Fruit fly (Drosophila melanogaster): ENCODE data around the gene CG34404.

Gene CG34404

dm6 chr3R:15347822-15348221 is 19.6 kb downstream of the CG34404 start, which contains the start of the genes CG42726 and CG42727 (continued):
- TF ChIP-seq MBD-R2 (GFP tag; IDR thresholded peaks at IDR 0.05): peak; percentile 94
- TF ChIP-seq CG9215 (GFP tag; IDR thresholded peaks at IDR 0.05): no peak
- TF ChIP-seq sc (optimal IDR thresholded peaks at IDR 0.05): no peak
- TF ChIP-seq sc (GFP tag; optimal IDR thresholded peaks at IDR 0.05): no peak
- peak; percentile 52 for TF ChIP-seq ems (GFP tag; optimal IDR thresholded peaks at IDR 0.05)
- peak; percentile 16; the same call in 1 of the 2 replicates for TF ChIP-seq CG32532 (GFP tag; IDR thresholded peaks at IDR 0.05)
- no peak for TF ChIP-seq wek (GFP tag; optimal IDR thresholded peaks at IDR 0.05)
- TF ChIP-seq sob (GFP tag; IDR thresholded peaks at IDR 0.05): 0 out of 2 replicates have a peak, but pooled peaks have one; percentile 42
- TF ChIP-seq CG9727 (GFP tag; optimal IDR thresholded peaks at IDR 0.05): peak; percentile 8
- no peak; the same call in 1 of the 2 replicates for TF ChIP-seq CG13287 (GFP tag; IDR thresholded peaks at IDR 0.05; ENCODE audit: partially characterized antibody)
- peak; percentile 25 for TF ChIP-seq Chrac-16 (GFP tag; optimal IDR thresholded peaks at IDR 0.05)
- no peak for TF ChIP-seq NC2β (GFP tag; optimal IDR thresholded peaks at IDR 0.05)
- peak; percentile 23 for TF ChIP-seq HmgZ (tag; optimal IDR thresholded peaks at IDR 0.05)
- TF ChIP-seq nom (GFP tag; optimal IDR thresholded peaks at IDR 0.05): no peak
- peak; percentile 40; the same call in 1 of the 2 replicates for TF ChIP-seq CG10366 (GFP tag; IDR thresholded peaks at IDR 0.05)
- TF ChIP-seq gro (GFP tag; optimal IDR thresholded peaks at IDR 0.05): peak; percentile 1
- peak in 1 of 2 experiments; percentile 46 for TF ChIP-seq dpn (GFP tag; optimal IDR thresholded peaks at IDR 0.05)
- peak; percentile 36 for TF ChIP-seq kni (GFP tag; optimal IDR thresholded peaks at IDR 0.05)
- no peak for TF ChIP-seq ap (GFP tag; IDR thresholded peaks at IDR 0.05)
- TF ChIP-seq gem (tag; optimal IDR thresholded peaks at IDR 0.05): peak; percentile 54
- TF ChIP-seq Bdp1 (GFP tag; optimal IDR thresholded peaks at IDR 0.05): peak; percentile 15
- peak; percentile 41; the same call in 1 of the 2 replicates for TF ChIP-seq CG11696 (GFP tag; IDR thresholded peaks at IDR 0.05)
- TF ChIP-seq CG32772 (GFP tag; IDR thresholded peaks at IDR 0.05): no peak
- TF ChIP-seq al (GFP tag; IDR thresholded peaks at IDR 0.05): no peak
- no peak for TF ChIP-seq Deaf1 (tag; optimal IDR thresholded peaks at IDR 0.05)
- TF ChIP-seq vvl (GFP tag; IDR thresholded peaks at IDR 0.05): 0 out of 2 replicates have a peak, but pooled peaks have one; percentile 34
- TF ChIP-seq MESR4 (GFP tag; optimal IDR thresholded peaks at IDR 0.05): peak; percentile 75
- TF ChIP-seq nmo (GFP tag; optimal IDR thresholded peaks at IDR 0.05): peak; percentile 36
- TF ChIP-seq cato (GFP tag; optimal IDR thresholded peaks at IDR 0.05; ENCODE audit: borderline replicate concordance): peak; percentile 0
- no peak for TF ChIP-seq kah (GFP tag; optimal IDR thresholded peaks at IDR 0.05)
- no peak for TF ChIP-seq dati (GFP tag; IDR thresholded peaks at IDR 0.05)
- peak; percentile 17 for TF ChIP-seq Hmr (GFP tag; optimal IDR thresholded peaks at IDR 0.05)
- no peak for TF ChIP-seq CG2199 (GFP tag; IDR thresholded peaks at IDR 0.05)
- TF ChIP-seq sd (tag; optimal IDR thresholded peaks at IDR 0.05): peak; percentile 42
- TF ChIP-seq CG12659 (GFP tag; optimal IDR thresholded peaks at IDR 0.05): peak; percentile 30
- peak; percentile 17 for TF ChIP-seq CG18619 (GFP tag; optimal IDR thresholded peaks at IDR 0.05)
- TF ChIP-seq Bteb2 (GFP tag; optimal IDR thresholded peaks at IDR 0.05): peak; percentile 27
- peak; percentile 26 for TF ChIP-seq CG14710 (tag; optimal IDR thresholded peaks at IDR 0.05)
- peak; percentile 2 for TF ChIP-seq CG8388 (GFP tag; optimal IDR thresholded peaks at IDR 0.05)
- 0 out of 2 replicates have a peak, but pooled peaks have one; percentile 19 for TF ChIP-seq H2.0 (GFP tag; IDR thresholded peaks at IDR 0.05)
- peak; percentile 16; the same call in 1 of the 2 replicates for TF ChIP-seq E2f2 (GFP tag; IDR thresholded peaks at IDR 0.05)
- peak; percentile 96 for TF ChIP-seq CG17385 (GFP tag; optimal IDR thresholded peaks at IDR 0.05)
- TF ChIP-seq CG1529 (GFP tag; optimal IDR thresholded peaks at IDR 0.05): no peak
